Fruit fly (Drosophila melanogaster) whole organism, adult: ENCODE data around the gene Gycbeta100B.

Experiments
- CG11617 ChIP-seq: fragments of 200-800 bp; sonication (Bioruptor generic); optimal IDR thresholded peaks from 2 replicates; lab custom pipeline; 2017; ENCODE audit warnings: mild to moderate bottlenecking, missing biosample characterization, missing genetic modification reagents, missing genetic modification characterization
- CG12768 ChIP-seq: fragments of 200-800 bp; sonication (Bioruptor generic); optimal IDR thresholded peaks from 2 replicates; lab custom pipeline; 2017; ENCODE audit warnings: missing biosample characterization, missing genetic modification characterization, mild to moderate bottlenecking, moderate library complexity, missing genetic modification reagents
- CG14711 ChIP-seq: fragments of 200-800 bp; sonication (Bioruptor generic); optimal IDR thresholded peaks from 2 replicates; lab custom pipeline; 2018; ENCODE audit warnings: missing biosample characterization, mild to moderate bottlenecking, missing genetic modification characterization, moderate library complexity
- CG1620 ChIP-seq: fragments of 200-800 bp; sonication (Bioruptor generic); optimal IDR thresholded peaks from 2 replicates; lab custom pipeline; 2016; ENCODE audit warnings: missing biosample characterization, missing genetic modification characterization
- CG33017 ChIP-seq: fragments of 200-800 bp; sonication (Bioruptor generic); optimal IDR thresholded peaks from 2 replicates; lab custom pipeline; 2018; ENCODE audit warnings: missing biosample characterization, mild to moderate bottlenecking, missing genetic modification characterization, moderate library complexity
- CG5204 ChIP-seq: fragments of 200-800 bp; sonication (Bioruptor generic); optimal IDR thresholded peaks from 2 replicates; lab custom pipeline; 2016; ENCODE audit warnings: missing biosample characterization, missing genetic modification characterization
- CG7045 ChIP-seq: fragments of 200-800 bp; sonication (Bioruptor generic); optimal IDR thresholded peaks from 2 replicates; lab custom pipeline; 2017; ENCODE audit warnings: missing biosample characterization, mild to moderate bottlenecking, missing genetic modification characterization
- CG7101 ChIP-seq: fragments of 200-800 bp; sonication (Bioruptor generic); optimal IDR thresholded peaks from 2 replicates; lab custom pipeline; 2018; ENCODE audit warnings: missing biosample characterization, mild to moderate bottlenecking, missing genetic modification characterization, moderate library complexity
- Clk ChIP-seq: fragments of 200-800 bp; sonication (Bioruptor generic); optimal IDR thresholded peaks from 2 replicates; lab custom pipeline; 2017; ENCODE audit warnings: missing biosample characterization, missing genetic modification characterization
- Crg-1 ChIP-seq: fragments of 200-800 bp; sonication (Bioruptor generic); optimal IDR thresholded peaks from 2 replicates; lab custom pipeline; 2016; ENCODE audit warnings: missing biosample characterization, missing genetic modification characterization
- Hr96 ChIP-seq: fragments of 200-800 bp; sonication (Bioruptor generic); optimal IDR thresholded peaks from 2 replicates; lab custom pipeline; 2016; ENCODE audit warnings: missing biosample characterization, missing genetic modification characterization
- Mnt ChIP-seq: fragments of 200-800 bp; sonication (Bioruptor generic); optimal IDR thresholded peaks from 2 replicates; lab custom pipeline; 2016; ENCODE audit warnings: missing biosample characterization, mild to moderate bottlenecking, missing genetic modification characterization
- bab1 ChIP-seq: fragments of 200-800 bp; sonication (Bioruptor generic); optimal IDR thresholded peaks from 3 replicates; lab custom pipeline; 2019; ENCODE audit warnings: missing biosample characterization, mild to moderate bottlenecking, missing genetic modification characterization, moderate library complexity
- cic ChIP-seq: fragments of 200-800 bp; sonication (Bioruptor generic); optimal IDR thresholded peaks from 2 replicates; lab custom pipeline; 2017; ENCODE audit warnings: missing biosample characterization, mild to moderate bottlenecking, missing genetic modification characterization, moderate library complexity
- cnc ChIP-seq, 2 experiments: fragments of >200 bp; optimal IDR thresholded peaks; 2 replicates each; lab custom pipeline; 2017
- kay ChIP-seq: fragments of 200-800 bp; sonication (Bioruptor generic); peaks from one replicate; lab custom pipeline; 2016; ENCODE audit warnings: missing biosample characterization, missing genetic modification characterization, borderline replicate concordance
- ovo ChIP-seq: fragments of 200-800 bp; sonication (Bioruptor generic); optimal IDR thresholded peaks from 2 replicates; lab custom pipeline; 2016; ENCODE audit warnings: missing biosample characterization, missing genetic modification characterization
- pad ChIP-seq: fragments of 200-800 bp; sonication (Bioruptor generic); optimal IDR thresholded peaks from 3 replicates; lab custom pipeline; 2017; ENCODE audit warnings: missing biosample characterization, missing genetic modification characterization, mild to moderate bottlenecking, moderate library complexity, missing genetic modification reagents
- tj ChIP-seq: fragments of 200-800 bp; sonication (Bioruptor generic); optimal IDR thresholded peaks from 3 replicates; lab custom pipeline; 2017; ENCODE audit warnings: missing biosample characterization, mild to moderate bottlenecking, missing genetic modification characterization, moderate library complexity
- toe ChIP-seq: fragments of 200-800 bp; sonication (Bioruptor generic); optimal IDR thresholded peaks from 2 replicates; lab custom pipeline; 2016; ENCODE audit warnings: missing biosample characterization, missing genetic modification characterization

Gene Gycbeta100B

dm6 chr3R:31197142-31197994, 63.2 kb downstream of the Gycbeta100B start:
- TF ChIP-seq toe (GFP tag; lab: Kevin White, UChicago): no peak
- no peak for TF ChIP-seq ovo (GFP tag; lab: Kevin White, UChicago)
- no peak for TF ChIP-seq Crg-1

- TF ChIP-seq CG7101 (tag; lab: Kevin White, UChicago): no peak
- TF ChIP-seq Clk (GFP tag; lab: Kevin White, UChicago): no peak
- no peak for TF ChIP-seq toe (GFP tag; lab: Kevin White, UChicago)
- TF ChIP-seq ovo (GFP tag; lab: Kevin White, UChicago): no peak
- TF ChIP-seq bab1 (GFP tag; lab: Kevin White, UChicago): no peak
- TF ChIP-seq CG5204 (GFP tag; lab: Kevin White, UChicago): no peak
- TF ChIP-seq pad: no peak
- TF ChIP-seq CG14711 (tag; lab: Kevin White, UChicago): no peak
- TF ChIP-seq tj: no peak
- TF ChIP-seq Mnt: no peak
- TF ChIP-seq CG33017 (tag; lab: Kevin White, UChicago): no peak
- TF ChIP-seq CG12768: no peak
Measured at dm6 chr3R:31210630-31211029, 76.4 kb downstream of the Gycbeta100B start, which contains the start of gene chp. chp (minus strand) TSS chr3R:31210730.

dm6 chr3R:31213227-31213626, 79.0 kb downstream of the Gycbeta100B start, which contains the start of the genes Zwilch and CG1542:
Zwilch (minus strand) TSS chr3R:31213376.
CG1542 (plus strand) TSS chr3R:31213458.
- TF ChIP-seq Mnt: peak; percentile 98
- no peak for TF ChIP-seq CG33017 (tag; lab: Kevin White, UChicago)
- TF ChIP-seq kay: no peak
- no peak for TF ChIP-seq CG7101 (tag; lab: Kevin White, UChicago)
- peak; percentile 35 for TF ChIP-seq bab1 (GFP tag; lab: Kevin White, UChicago)
- TF ChIP-seq cnc (optimal IDR thresholded peaks at IDR 0.05; lab: Kevin White, UChicago): no peak
- no peak for TF ChIP-seq CG5204 (GFP tag; lab: Kevin White, UChicago)

dm6 chr3R:31215830-31216229, 81.6 kb downstream of the Gycbeta100B start, which contains the start of gene CG15561:
CG15561 (minus strand) TSS chr3R:31215942.
- TF ChIP-seq Mnt (peak; percentile 100), pad (peak; percentile 39), CG14711 (tag; lab: Kevin White, UChicago) (peak; percentile 34), CG7101 (tag; lab: Kevin White, UChicago) (peak; percentile 46), cic (GFP tag; lab: Kevin White, UChicago) (peak; percentile 28), Crg-1 (peak; percentile 60), toe (GFP tag; lab: Kevin White, UChicago) (no peak), Hr96 (GFP tag; lab: Kevin White, UChicago) (no peak), bab1 (GFP tag; lab: Kevin White, UChicago) (peak; percentile 86), CG11617 (GFP tag; lab: Kevin White, UChicago) (no peak), CG1620 (peak; percentile 23), CG33017 (tag; lab: Kevin White, UChicago) (no peak), ovo (GFP tag; lab: Kevin White, UChicago) (no peak), CG12768 (no peak), tj (peak; percentile 21), CG7045 (GFP tag; lab: Kevin White, UChicago) (no peak), kay (no peak)

dm6 chr3R:31218214-31218876, 84.2 kb downstream of the Gycbeta100B start:
- TF ChIP-seq Crg-1 (peak; percentile 21), kay (no peak), CG12768 (peak; percentile 56), Hr96 (GFP tag; lab: Kevin White, UChicago) (no peak), CG7101 (tag; lab: Kevin White, UChicago) (peak; percentile 0), toe (GFP tag; lab: Kevin White, UChicago) (no peak), CG14711 (tag; lab: Kevin White, UChicago) (no peak), CG11617 (GFP tag; lab: Kevin White, UChicago) (peak; percentile 64), pad (peak; percentile 34), CG33017 (tag; lab: Kevin White, UChicago) (peak; percentile 37), CG1620 (peak; percentile 7), Mnt (peak; percentile 71), ovo (GFP tag; lab: Kevin White, UChicago) (peak; percentile 49), cic (GFP tag; lab: Kevin White, UChicago) (peak; percentile 37), Clk (GFP tag; lab: Kevin White, UChicago) (peak; percentile 15), CG7045 (GFP tag; lab: Kevin White, UChicago) (no peak), CG5204 (GFP tag; lab: Kevin White, UChicago) (no peak), cnc (optimal IDR thresholded peaks at IDR 0.05; lab: Kevin White, UChicago) (no peak), tj (peak; percentile 35), bab1 (GFP tag; lab: Kevin White, UChicago) (peak; percentile 42)
